Worm (Caenorhabditis elegans) whole organism, L4/young adult: Measurements from ENCODE around the gene str-84.

Experiments used
- W03F9.2 ChIP-seq: fragments of 150-350 bp; optimal IDR thresholded peaks from 2 replicates; lab custom pipeline; 2014; ENCODE audit warnings: missing biosample characterization, missing genetic modification characterization
- dao-5 ChIP-seq: sonication (generic microtip); optimal IDR thresholded peaks from 2 replicates; lab custom pipeline; 2016; ENCODE audit warnings: missing genotype, missing genetic modification characterization, moderate library complexity, missing compliant biosample characterization
- him-1 ChIP-seq: sonication (generic microtip); optimal IDR thresholded peaks from 2 replicates; lab custom pipeline; 2016; ENCODE audit warnings: missing genotype, missing genetic modification reagents, missing genetic modification characterization, missing compliant biosample characterization

- TF ChIP-seq W03F9.2 (tag; lab: Kevin White, UChicago) (no peak), him-1 (no peak), dao-5 (tag; lab: Kevin White, UChicago) (no peak)
Observed at ce11 chrV:8983604-8984003, 2.9 kb upstream of the str-84 start, which contains the start of gene str-86.
